Worm (Caenorhabditis elegans): ENCODE data around the gene dnj-20.

DNA sequence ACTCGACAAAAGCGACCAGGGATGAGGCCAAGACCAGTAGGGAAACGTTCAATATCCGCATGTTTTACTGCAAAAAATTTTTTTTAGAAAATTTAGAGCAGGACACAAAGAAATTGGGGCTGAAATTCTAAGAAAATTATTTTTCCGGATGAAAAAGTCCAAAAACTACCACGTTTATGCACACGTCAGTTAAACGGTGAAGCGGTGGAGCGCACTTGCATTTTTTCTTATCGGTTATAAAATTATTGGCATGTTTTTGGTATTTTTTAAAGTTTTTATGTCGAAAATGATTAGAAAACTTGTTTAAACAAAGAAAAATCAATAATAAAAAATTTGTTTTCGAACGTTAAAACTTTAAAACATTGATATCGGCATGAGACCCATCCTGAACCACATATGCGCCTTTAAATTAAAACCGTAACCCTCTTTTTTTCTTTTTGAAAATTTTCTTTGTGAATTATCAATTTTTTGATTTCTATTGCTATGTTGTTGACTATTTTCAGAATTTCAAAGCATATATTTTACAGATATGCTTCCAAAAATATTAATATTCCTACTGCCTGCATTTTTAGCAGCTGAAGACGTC, at the start of gene dnj-20, which contains the start of gene ZK1307.8:
- TF ChIP-seq tra-4 (tag; optimal IDR thresholded peaks at IDR 0.05) = no peak
- TF ChIP-seq hmg-4 (GFP tag; optimal IDR thresholded peaks at IDR 0.05) = no peak
- TF ChIP-seq ama-1 (optimal IDR thresholded peaks at IDR 0.05) = no peak
- TF ChIP-seq ceh-36 (tag; optimal IDR thresholded peaks at IDR 0.05) = no peak
- TF ChIP-seq pes-1 (GFP tag; IDR thresholded peaks at IDR 0.05) = no peak
- no peak for TF ChIP-seq B0310.2 (tag; optimal IDR thresholded peaks at IDR 0.05)

Data from whole organism, early embryonic.